Fruit fly (Drosophila melanogaster) whole organism, embryonic: ENCODE measurements around the gene CG13258.

Source experiments
- Adf1 ChIP-seq: fragments of 200-800 bp; sonication (Bioruptor generic); IDR thresholded peaks from 2 replicates; pipeline ENCODE4 v1.3.6; 2022; ENCODE audit warnings: missing biosample characterization, missing genetic modification characterization
- BEAF-32 ChIP-seq: fragments of 200-800 bp; sonication (Bioruptor generic); optimal IDR thresholded peaks from 3 replicates; lab custom pipeline; 2017; ENCODE audit warnings: missing biosample characterization, missing genetic modification characterization, mild to moderate bottlenecking, moderate library complexity, missing genetic modification reagents
- CG10267 ChIP-seq: fragments of 200-800 bp; sonication (Bioruptor generic); optimal IDR thresholded peaks from 2 replicates; lab custom pipeline; 2018; ENCODE audit warnings: missing biosample characterization, mild to moderate bottlenecking, missing genetic modification characterization, moderate library complexity
- CG13287 ChIP-seq: fragments of 200-800 bp; sonication (Bioruptor generic); IDR thresholded peaks from 2 replicates; pipeline ENCODE4 v1.3.6; 2022; ENCODE audit warnings: missing biosample characterization, missing genetic modification characterization; ENCODE audit not compliant: partially characterized antibody
- CG14050 ChIP-seq: fragments of 200-800 bp; sonication (Bioruptor generic); IDR thresholded peaks from 3 replicates; pipeline ENCODE4 v1.3.6; 2022; ENCODE audit warnings: missing biosample characterization, missing genetic modification characterization
- CG15696 ChIP-seq: fragments of 200-800 bp; sonication (Bioruptor generic); optimal IDR thresholded peaks from 2 replicates; lab custom pipeline; 2019; ENCODE audit warnings: missing biosample characterization, mild to moderate bottlenecking, missing genetic modification characterization, moderate library complexity
- CG1602 ChIP-seq: fragments of 200-800 bp; sonication (Bioruptor generic); optimal IDR thresholded peaks from 3 replicates; lab custom pipeline; 2016; ENCODE audit warnings: missing biosample characterization, missing genetic modification characterization
- CG17359 ChIP-seq: fragments of 200-800 bp; sonication (Bioruptor generic); optimal IDR thresholded peaks from 3 replicates; lab custom pipeline; 2018; ENCODE audit warnings: missing biosample characterization, mild to moderate bottlenecking, missing genetic modification characterization, moderate library complexity
- CG2120 ChIP-seq: fragments of 200-800 bp; sonication (Bioruptor generic); optimal IDR thresholded peaks from 3 replicates; lab custom pipeline; 2016; ENCODE audit warnings: missing biosample characterization, missing genetic modification characterization
- CG2875 ChIP-seq: fragments of 200-800 bp; sonication (Bioruptor generic); optimal IDR thresholded peaks from 2 replicates; lab custom pipeline; 2017; ENCODE audit warnings: missing biosample characterization, mild to moderate bottlenecking, missing genetic modification characterization, missing genetic modification reagents
- CG34376 ChIP-seq: fragments of 200-800 bp; sonication (Bioruptor generic); optimal IDR thresholded peaks from 2 replicates; lab custom pipeline; 2018; ENCODE audit warnings: missing biosample characterization, mild to moderate bottlenecking, missing genetic modification characterization
- CG42726 ChIP-seq: fragments of 200-800 bp; sonication (Bioruptor generic); IDR thresholded peaks from 2 replicates; pipeline ENCODE4 v1.3.6; 2022; ENCODE audit warnings: missing biosample characterization, missing genetic modification characterization; ENCODE audit not compliant: partially characterized antibody
- CG6254 ChIP-seq: fragments of 200-800 bp; sonication (Bioruptor generic); optimal IDR thresholded peaks from 3 replicates; lab custom pipeline; 2017; ENCODE audit warnings: mild to moderate bottlenecking, missing biosample characterization, missing genetic modification reagents, missing genetic modification characterization
- CG6791 ChIP-seq: fragments of 200-800 bp; sonication (Bioruptor generic); IDR thresholded peaks from 3 replicates; pipeline ENCODE4 v1.3.6; 2022; ENCODE audit warnings: missing biosample characterization, missing genetic modification characterization; ENCODE audit not compliant: partially characterized antibody
- CG7556 ChIP-seq: fragments of 200-800 bp; sonication (Bioruptor generic); optimal IDR thresholded peaks from 2 replicates; lab custom pipeline; 2017; ENCODE audit warnings: missing biosample characterization, mild to moderate bottlenecking, missing genetic modification characterization
- CG7786 ChIP-seq: fragments of 200-800 bp; sonication (Bioruptor generic); optimal IDR thresholded peaks from 2 replicates; lab custom pipeline; 2016; ENCODE audit warnings: missing biosample characterization, missing genetic modification characterization
- CG8388 ChIP-seq: fragments of 200-800 bp; sonication (Bioruptor generic); optimal IDR thresholded peaks from 2 replicates; lab custom pipeline; 2019; ENCODE audit warnings: missing biosample characterization, mild to moderate bottlenecking, missing genetic modification characterization, moderate library complexity
- CrebB ChIP-seq: fragments of 200-800 bp; sonication (Bioruptor generic); optimal IDR thresholded peaks from 3 replicates; lab custom pipeline; 2018; ENCODE audit warnings: missing biosample characterization, mild to moderate bottlenecking, missing genetic modification characterization
- Dll ChIP-seq: fragments of 200-800 bp; sonication (Bioruptor generic); IDR thresholded peaks from 4 replicates; pipeline ENCODE4 v1.3.6; 2022; ENCODE audit warnings: missing biosample characterization, missing genetic modification characterization; ENCODE audit not compliant: partially characterized antibody
- E2f1 ChIP-seq: fragments of 200-800 bp; sonication (Bioruptor generic); IDR thresholded peaks from 2 replicates; pipeline ENCODE4 v1.3.6; 2022; ENCODE audit warnings: missing biosample characterization, missing genetic modification characterization
- Fer1 ChIP-seq: fragments of 200-800 bp; sonication (Bioruptor generic); optimal IDR thresholded peaks from 2 replicates; lab custom pipeline; 2017; ENCODE audit warnings: missing biosample characterization, mild to moderate bottlenecking, missing genetic modification characterization
- HHEX ChIP-seq: fragments of 200-800 bp; sonication (Bioruptor generic); optimal IDR thresholded peaks from 3 replicates; lab custom pipeline; 2017; ENCODE audit warnings: missing biosample characterization, mild to moderate bottlenecking, missing genetic modification characterization, missing genetic modification reagents
- HLH54F ChIP-seq: fragments of 200-800 bp; sonication (Bioruptor generic); optimal IDR thresholded peaks from 3 replicates; lab custom pipeline; 2016; ENCODE audit warnings: missing biosample characterization, missing genetic modification characterization
- HmgZ ChIP-seq: fragments of 200-800 bp; sonication (Bioruptor generic); optimal IDR thresholded peaks from 2 replicates; lab custom pipeline; 2018; ENCODE audit warnings: missing biosample characterization, mild to moderate bottlenecking, missing genetic modification characterization
- Hmr ChIP-seq: fragments of 200-800 bp; sonication (Bioruptor generic); optimal IDR thresholded peaks from 3 replicates; lab custom pipeline; 2017; ENCODE audit warnings: mild to moderate bottlenecking, missing biosample characterization, missing genetic modification reagents, missing genetic modification characterization
- PHDP ChIP-seq: fragments of 200-800 bp; sonication (Bioruptor generic); optimal IDR thresholded peaks from 3 replicates; lab custom pipeline; 2018; ENCODE audit warnings: missing biosample characterization, mild to moderate bottlenecking, missing genetic modification characterization, moderate library complexity
- Six4 ChIP-seq: fragments of 200-800 bp; sonication (Bioruptor generic); optimal IDR thresholded peaks from 2 replicates; lab custom pipeline; 2016; ENCODE audit warnings: missing biosample characterization, missing genetic modification characterization
- Taf1 ChIP-seq: fragments of 200-800 bp; sonication (Bioruptor generic); IDR thresholded peaks from 2 replicates; pipeline ENCODE4 v1.3.6; 2022; ENCODE audit warnings: missing biosample characterization, missing genetic modification characterization
- Trl ChIP-seq, 3 experiments: fragments of >200 bp in 2 of 3; fragments of 200-800 bp in 1 of 3; sonication (Bioruptor generic) in 1 of 3; optimal IDR thresholded peaks; 2 replicates in 1 of 3; 3 replicates in 2 of 3; lab custom pipeline; 2016 to 2017; ENCODE audit warnings: missing biosample characterization in 1 of 3, missing genetic modification characterization in 1 of 3
- Xrp1 ChIP-seq: fragments of 200-800 bp; sonication (Bioruptor generic); IDR thresholded peaks from 2 replicates; pipeline ENCODE4 v1.3.6; 2022; ENCODE audit warnings: missing biosample characterization, missing genetic modification characterization
- ato ChIP-seq: fragments of 200-800 bp; sonication (Bioruptor generic); IDR thresholded peaks from 2 replicates; pipeline ENCODE4 v1.3.6; 2022; ENCODE audit warnings: missing biosample characterization, missing genetic modification characterization; ENCODE audit not compliant: partially characterized antibody
- bab2 ChIP-seq: fragments of 200-800 bp; sonication (Bioruptor generic); optimal IDR thresholded peaks from 2 replicates; lab custom pipeline; 2016; ENCODE audit warnings: missing biosample characterization, missing genetic modification characterization
- chinmo ChIP-seq: fragments of 200-800 bp; sonication (Bioruptor generic); IDR thresholded peaks from 4 replicates; pipeline ENCODE4 v1.3.6; 2022; ENCODE audit warnings: missing biosample characterization, missing genetic modification characterization; ENCODE audit not compliant: partially characterized antibody
- en ChIP-seq: fragments of 200-800 bp; sonication (Bioruptor generic); optimal IDR thresholded peaks from 2 replicates; lab custom pipeline; 2016; ENCODE audit warnings: missing biosample characterization, missing genetic modification characterization
- grau ChIP-seq: fragments of 200-800 bp; optimal IDR thresholded peaks from 3 replicates; lab custom pipeline; 2019; ENCODE audit warnings: missing biosample characterization, mild to moderate bottlenecking, missing genetic modification characterization, moderate library complexity
- gro ChIP-seq: fragments of 200-800 bp; sonication (Bioruptor generic); optimal IDR thresholded peaks from 2 replicates; lab custom pipeline; 2016; ENCODE audit warnings: missing biosample characterization, missing genetic modification characterization
- inv ChIP-seq: fragments of 200-800 bp; sonication (Bioruptor generic); IDR thresholded peaks from 2 replicates; pipeline ENCODE4 v1.3.6; 2022; ENCODE audit warnings: missing biosample characterization, missing genetic modification characterization; ENCODE audit not compliant: partially characterized antibody
- jigr1 ChIP-seq: fragments of 200-800 bp; sonication (Bioruptor generic); IDR thresholded peaks from 3 replicates; pipeline ENCODE4 v1.3.6; 2022; ENCODE audit warnings: missing biosample characterization, missing genetic modification characterization
- p53 ChIP-seq: fragments of 200-800 bp; sonication (Bioruptor generic); optimal IDR thresholded peaks from 2 replicates; lab custom pipeline; 2016; ENCODE audit warnings: missing biosample characterization, missing genetic modification characterization
- pzg ChIP-seq: fragments of 200-800 bp; sonication (Bioruptor generic); optimal IDR thresholded peaks from 3 replicates; lab custom pipeline; 2018; ENCODE audit warnings: missing biosample characterization, mild to moderate bottlenecking, missing genetic modification characterization, moderate library complexity
- schlank ChIP-seq: fragments of 200-800 bp; sonication (Bioruptor generic); optimal IDR thresholded peaks from 2 replicates; lab custom pipeline; 2018; ENCODE audit warnings: missing biosample characterization, mild to moderate bottlenecking, missing genetic modification characterization
- sna ChIP-seq: fragments of 200-800 bp; sonication (Bioruptor generic); IDR thresholded peaks from 2 replicates; pipeline ENCODE4 v1.3.6; 2022; ENCODE audit warnings: missing biosample characterization, missing genetic modification characterization; ENCODE audit not compliant: partially characterized antibody
- sqz ChIP-seq: fragments of 200-800 bp; sonication (Bioruptor generic); optimal IDR thresholded peaks from 3 replicates; lab custom pipeline; 2018; ENCODE audit warnings: missing biosample characterization, mild to moderate bottlenecking, missing genetic modification characterization
- tin ChIP-seq: fragments of 200-800 bp; sonication (Bioruptor generic); optimal IDR thresholded peaks from 3 replicates; lab custom pipeline; 2016; ENCODE audit warnings: missing biosample characterization, missing genetic modification characterization
- tio ChIP-seq: fragments of 200-800 bp; sonication (Bioruptor generic); optimal IDR thresholded peaks from 2 replicates; lab custom pipeline; 2017; ENCODE audit warnings: missing biosample characterization, missing genetic modification characterization, inconsistent platforms
- tna ChIP-seq: fragments of 200-800 bp; sonication (Bioruptor generic); IDR thresholded peaks from 2 replicates; pipeline ENCODE4 v1.3.6; 2022; ENCODE audit warnings: missing biosample characterization, missing genetic modification characterization; ENCODE audit not compliant: partially characterized antibody
- zen2 ChIP-seq: fragments of 200-800 bp; sonication (Bioruptor generic); IDR thresholded peaks from 3 replicates; pipeline ENCODE4 v1.3.6; 2022; ENCODE audit warnings: missing biosample characterization, missing genetic modification characterization; ENCODE audit not compliant: partially characterized antibody
- zfh1 ChIP-seq: fragments of 200-800 bp; sonication (Bioruptor generic); IDR thresholded peaks from 3 replicates; pipeline ENCODE4 v1.3.6; 2022; ENCODE audit warnings: missing biosample characterization, missing genetic modification characterization

Gene CG13258

DNA sequence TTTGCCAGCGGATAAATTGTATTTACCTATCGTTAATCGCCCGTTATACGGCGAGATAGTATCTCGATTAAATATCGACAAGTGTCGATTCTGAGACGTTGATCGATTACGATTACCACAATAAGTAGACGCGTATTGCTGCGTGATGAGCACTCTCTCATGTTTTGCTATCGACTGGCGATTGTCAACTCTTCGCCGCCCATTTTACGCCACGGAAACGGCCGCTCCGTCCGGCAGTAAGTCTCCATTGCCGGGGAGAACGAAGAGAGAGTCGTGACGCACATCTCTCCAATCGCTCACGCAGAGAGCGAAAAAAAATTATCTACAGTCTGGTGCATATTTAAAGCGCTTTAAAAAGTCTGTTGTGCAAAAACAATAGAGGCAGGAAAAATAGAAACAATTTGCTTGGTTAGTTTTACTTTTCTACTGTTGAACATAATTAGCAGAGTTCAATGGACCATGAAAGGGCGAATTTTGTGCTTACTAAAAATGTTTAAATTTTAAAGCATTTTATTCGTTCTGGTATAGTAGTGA is 41.2 kb downstream of the CG13258 start, which contains the start of gene CG46309 (continued):
- TF ChIP-seq tio (peak; percentile 21), CG6254 (GFP tag; lab: Kevin White, UChicago) (peak; percentile 9), bab2 (peak; percentile 30), Adf1 (GFP tag; lab: Robert Waterston, UW) (peak; percentile 30; the same call in 1 of the 2 replicates), p53 (GFP tag; lab: Kevin White, UChicago) (peak; percentile 25), CG2120 (peak; percentile 74), tin (GFP tag; lab: Kevin White, UChicago) (peak; percentile 4), CG14050 (GFP tag; lab: Robert Waterston, UW) (peak; percentile 23; the same call in 1 of the 3 replicates), CG15696 (no peak), chinmo (GFP tag; lab: Robert Waterston, UW) (peak; percentile 98), Taf1 (GFP tag; lab: Robert Waterston, UW) (peak; percentile 30; the same call in 1 of the 2 replicates), E2f1 (GFP tag; lab: Robert Waterston, UW) (no peak), sqz (GFP tag; lab: Kevin White, UChicago) (peak; percentile 26), CG8388 (peak; percentile 66), CrebB (tag; lab: Kevin White, UChicago) (peak; percentile 72), CG17359 (tag; lab: Kevin White, UChicago) (peak; percentile 26), CG1602 (peak; percentile 10), HHEX (peak; percentile 51), Fer1 (GFP tag; lab: Kevin White, UChicago) (peak; percentile 43), PHDP (tag; lab: Kevin White, UChicago) (peak; percentile 58), tna (GFP tag; lab: Robert Waterston, UW) (peak; percentile 99), HmgZ (tag; lab: Kevin White, UChicago) (peak; percentile 46), CG7556 (peak; percentile 50), zfh1 (GFP tag; lab: Robert Waterston, UW) (no peak), jigr1 (no peak), zen2 (peak; percentile 93; the same call in 2 of the 3 replicates), CG13287 (GFP tag; lab: Robert Waterston, UW) (peak; percentile 93), inv (GFP tag; lab: Robert Waterston, UW) (peak; percentile 71), en (peak; percentile 11), CG34376 (GFP tag; lab: Kevin White, UChicago) (peak; percentile 78), Trl (optimal IDR thresholded peaks at IDR 0.05; lab: Kevin White, UChicago) (peak; percentile 82 to 86), Trl (GFP tag; optimal IDR thresholded peaks at IDR 0.05; lab: Kevin White, UChicago) (no peak), sna (GFP tag; lab: Robert Waterston, UW) (peak; percentile 92), gro (peak; percentile 25), CG7786 (peak; percentile 3), pzg (GFP tag; lab: Kevin White, UChicago) (peak; percentile 25), CG42726 (no peak; the same call in 1 of the 2 replicates), Six4 (GFP tag; lab: Kevin White, UChicago) (peak; percentile 28), schlank (tag; lab: Kevin White, UChicago) (peak; percentile 23), CG10267 (tag; lab: Kevin White, UChicago) (peak; percentile 36), ato (peak; percentile 98), Hmr (GFP tag; lab: Kevin White, UChicago) (peak; percentile 29), HLH54F (peak; percentile 44), grau (tag; lab: Kevin White, UChicago) (peak; percentile 60), Xrp1 (GFP tag; lab: Robert Waterston, UW) (peak; percentile 44; the same call in 1 of the 2 replicates), BEAF-32 (GFP tag; lab: Kevin White, UChicago) (peak; percentile 41), Dll (GFP tag; lab: Robert Waterston, UW) (peak; percentile 86), CG2875 (peak; percentile 19), CG6791 (peak; percentile 96)
